Fruit fly (Drosophila melanogaster): ENCODE measurements around the gene Ect3.

Gene Ect3

DNA sequence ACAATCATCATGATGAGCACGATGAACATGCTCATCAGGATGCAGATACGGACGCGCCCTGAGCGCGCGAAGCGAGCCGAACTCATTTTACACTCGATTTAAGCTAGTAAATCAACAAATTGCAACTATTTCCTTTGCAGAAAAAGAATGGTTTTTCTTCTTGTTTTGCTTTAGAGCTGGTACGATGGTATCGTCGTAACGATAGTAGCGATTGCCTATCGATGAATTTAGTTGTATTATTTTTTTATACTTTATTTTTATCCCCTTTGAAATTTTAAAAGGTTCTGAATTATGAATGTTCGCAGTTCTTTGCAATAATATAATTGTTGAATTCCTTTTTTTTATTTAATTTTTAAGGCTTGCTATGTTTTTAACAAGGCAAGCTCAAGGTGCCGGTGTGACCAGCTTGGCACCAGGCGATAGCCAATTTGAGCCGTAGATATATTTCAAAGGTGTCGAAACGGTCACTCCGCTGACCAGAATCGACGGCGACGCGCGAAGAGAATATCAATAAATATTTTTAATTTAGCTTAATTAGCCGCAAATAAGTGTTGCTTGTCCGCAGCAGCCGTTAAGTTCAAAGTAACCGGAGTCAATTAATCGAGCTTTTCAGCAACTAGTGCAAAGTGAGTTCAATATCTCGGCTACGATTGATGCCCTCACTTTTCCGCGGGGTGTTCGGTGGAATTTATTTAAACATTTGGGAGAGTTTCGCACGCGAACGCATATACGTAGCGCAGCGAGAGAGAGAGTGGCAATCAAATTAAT, 31.6 kb upstream of the Ect3 start, which contains the start of the genes CG12213 and GC1 (continued):
- TF ChIP-seq pdm3 (GFP tag; optimal IDR thresholded peaks at IDR 0.05) (no peak), Sox15 (GFP tag; optimal IDR thresholded peaks at IDR 0.05) (no peak), vri (GFP tag; optimal IDR thresholded peaks at IDR 0.05) (peak; percentile 33), CG6276 (GFP tag; optimal IDR thresholded peaks at IDR 0.05) (no peak), Hr38 (GFP tag; optimal IDR thresholded peaks at IDR 0.05) (no peak), eg (GFP tag; IDR thresholded peaks at IDR 0.05) (peak; percentile 46; the same call in 1 of the 3 replicates), CG11902 (GFP tag; optimal IDR thresholded peaks at IDR 0.05) (no peak), dac (GFP tag; optimal IDR thresholded peaks at IDR 0.05) (no peak), CG8632 (GFP tag; optimal IDR thresholded peaks at IDR 0.05) (no peak), Sox102F (GFP tag; optimal IDR thresholded peaks at IDR 0.05) (no peak)

DNA sequence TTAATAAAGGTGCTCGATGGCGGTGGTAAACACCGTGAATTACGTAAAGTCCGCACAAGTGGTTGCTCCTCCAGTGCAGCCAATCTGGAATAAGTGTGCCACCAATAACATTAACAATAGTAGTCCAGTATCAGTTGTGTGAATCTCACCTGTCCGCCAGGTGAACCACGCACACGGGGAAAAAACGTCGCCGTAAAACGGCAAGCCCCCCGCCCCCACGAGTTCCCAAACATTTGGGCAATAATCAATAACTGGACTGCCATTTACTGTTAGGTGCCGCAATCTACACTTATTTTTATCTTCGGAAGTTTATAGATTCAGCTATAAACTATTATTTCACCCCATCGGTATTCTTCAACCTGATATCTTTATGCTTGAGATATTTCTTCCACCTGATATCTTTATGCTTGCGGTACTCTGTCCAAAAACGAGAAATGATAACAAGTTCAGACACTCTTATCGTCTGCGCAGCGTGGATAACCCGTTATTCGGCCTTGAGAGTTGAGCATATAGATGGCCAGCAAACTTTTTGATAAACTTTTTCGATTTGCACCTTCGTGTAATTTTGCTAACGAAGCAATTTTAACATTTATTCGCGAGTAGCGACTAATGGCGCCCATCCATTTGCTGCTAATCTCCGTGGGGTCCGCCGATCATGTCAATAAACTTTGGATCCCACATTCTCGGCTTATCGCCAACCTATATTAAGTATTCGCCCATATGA, 30.9 kb upstream of the Ect3 start:
- TF ChIP-seq Ets21C (GFP tag; optimal IDR thresholded peaks at IDR 0.05) (no peak), fkh (GFP tag; optimal IDR thresholded peaks at IDR 0.05) (peak; percentile 38), net (GFP tag; optimal IDR thresholded peaks at IDR 0.05) (no peak), CG11902 (GFP tag; optimal IDR thresholded peaks at IDR 0.05) (no peak), salr (GFP tag; optimal IDR thresholded peaks at IDR 0.05) (no peak), CG3032 (tag; optimal IDR thresholded peaks at IDR 0.05) (no peak), CG7368 (GFP tag; optimal IDR thresholded peaks at IDR 0.05) (no peak), topi (GFP tag; optimal IDR thresholded peaks at IDR 0.05) (no peak), OdsH (GFP tag; optimal IDR thresholded peaks at IDR 0.05) (no peak), ss (GFP tag; optimal IDR thresholded peaks at IDR 0.05) (no peak), Eip78C (GFP tag) (peak; percentile 68), svp (GFP tag) (peak; percentile 86), CG6854 (GFP tag; optimal IDR thresholded peaks at IDR 0.05) (no peak), vri (GFP tag; optimal IDR thresholded peaks at IDR 0.05) (peak; percentile 46), Lpt (GFP tag; optimal IDR thresholded peaks at IDR 0.05) (no peak), Sox102F (GFP tag; optimal IDR thresholded peaks at IDR 0.05) (no peak)

DNA sequence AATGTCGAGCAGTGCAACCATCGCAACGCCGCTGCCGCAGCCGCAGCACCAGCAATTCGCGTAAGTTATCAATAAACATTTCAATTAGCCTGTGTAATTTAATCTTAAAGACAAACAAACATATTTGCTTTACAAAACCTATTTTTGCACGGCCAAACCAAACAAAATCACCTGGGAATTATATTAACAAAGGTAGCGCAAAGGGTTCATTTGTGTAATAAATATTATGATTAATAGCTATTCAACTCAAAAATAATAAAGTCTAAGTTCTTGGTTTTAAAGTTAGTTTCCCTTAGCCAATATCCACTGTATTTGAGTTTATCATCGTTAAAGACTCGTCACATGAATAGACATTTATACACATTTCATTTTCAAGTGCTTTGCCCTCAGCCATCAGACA, 29.9 kb upstream of the Ect3 start:
- TF ChIP-seq vri (GFP tag; optimal IDR thresholded peaks at IDR 0.05), result no peak
- TF ChIP-seq CG6808 (GFP tag; optimal IDR thresholded peaks at IDR 0.05), result no peak
- no peak for TF ChIP-seq CG11902 (GFP tag; optimal IDR thresholded peaks at IDR 0.05)
- no peak for TF ChIP-seq lz (GFP tag; optimal IDR thresholded peaks at IDR 0.05)
- TF ChIP-seq dsx (GFP tag; optimal IDR thresholded peaks at IDR 0.05; ENCODE audit: poor library complexity, severe bottlenecking), result no peak
- no peak for TF ChIP-seq Sox102F (GFP tag; optimal IDR thresholded peaks at IDR 0.05)
- TF ChIP-seq CG6276 (GFP tag; optimal IDR thresholded peaks at IDR 0.05), result peak; percentile 70
- TF ChIP-seq CG10669 (GFP tag; optimal IDR thresholded peaks at IDR 0.05), result peak; percentile 9
- TF ChIP-seq Hr38 (GFP tag; optimal IDR thresholded peaks at IDR 0.05), result no peak
- no peak for TF ChIP-seq salr (GFP tag; optimal IDR thresholded peaks at IDR 0.05)
- TF ChIP-seq Ets96B (tag; optimal IDR thresholded peaks at IDR 0.05), result peak; percentile 7
- no peak for TF ChIP-seq CG3032 (tag; optimal IDR thresholded peaks at IDR 0.05)
- peak; percentile 45; the same call in 1 of the 2 replicates for TF ChIP-seq Gug (GFP tag; IDR thresholded peaks at IDR 0.05)
- TF ChIP-seq CG8119 (GFP tag; IDR thresholded peaks at IDR 0.05), result peak; percentile 70
- no peak for TF ChIP-seq topi (GFP tag; optimal IDR thresholded peaks at IDR 0.05)
- TF ChIP-seq dac (GFP tag; optimal IDR thresholded peaks at IDR 0.05), result no peak
- no peak for TF ChIP-seq CG8632 (GFP tag; optimal IDR thresholded peaks at IDR 0.05)
- TF ChIP-seq cyc (GFP tag; optimal IDR thresholded peaks at IDR 0.05), result no peak
- no peak for TF ChIP-seq Blimp-1 (GFP tag; optimal IDR thresholded peaks at IDR 0.05)
- no peak for TF ChIP-seq CG8319 (GFP tag; optimal IDR thresholded peaks at IDR 0.05)
- no peak for TF ChIP-seq Sox15 (GFP tag; optimal IDR thresholded peaks at IDR 0.05)
- TF ChIP-seq CG31627 (GFP tag; optimal IDR thresholded peaks at IDR 0.05), result no peak
- no peak for TF ChIP-seq spab (GFP tag; optimal IDR thresholded peaks at IDR 0.05)
- TF ChIP-seq CG11294 (GFP tag; IDR thresholded peaks at IDR 0.05), result no peak
- TF ChIP-seq CG9139 (GFP tag; optimal IDR thresholded peaks at IDR 0.05), result no peak
- TF ChIP-seq CG6854 (GFP tag; optimal IDR thresholded peaks at IDR 0.05), result no peak
- peak; percentile 15 for TF ChIP-seq Met (GFP tag; optimal IDR thresholded peaks at IDR 0.05)
- TF ChIP-seq CG32006 (GFP tag; optimal IDR thresholded peaks at IDR 0.05), result peak; percentile 73
- TF ChIP-seq Eip93F (GFP tag; optimal IDR thresholded peaks at IDR 0.05), result no peak
- no peak for TF ChIP-seq Ets21C (GFP tag; optimal IDR thresholded peaks at IDR 0.05)
- no peak for TF ChIP-seq CG7368 (GFP tag; optimal IDR thresholded peaks at IDR 0.05)
- TF ChIP-seq OdsH (GFP tag; optimal IDR thresholded peaks at IDR 0.05), result peak; percentile 49
- TF ChIP-seq acj6 (GFP tag; optimal IDR thresholded peaks at IDR 0.05), result peak; percentile 44
- peak; percentile 12 for TF ChIP-seq CG10631 (GFP tag; optimal IDR thresholded peaks at IDR 0.05)
- no peak for TF ChIP-seq fkh (GFP tag; optimal IDR thresholded peaks at IDR 0.05)
- peak; percentile 56; the same call in 1 of the 3 replicates for TF ChIP-seq eg (GFP tag; IDR thresholded peaks at IDR 0.05)

Measured in whole organism, prepupa.